Worm (Caenorhabditis elegans): Measurements from ENCODE around the gene tsp-21.

Gene tsp-21

DNA sequence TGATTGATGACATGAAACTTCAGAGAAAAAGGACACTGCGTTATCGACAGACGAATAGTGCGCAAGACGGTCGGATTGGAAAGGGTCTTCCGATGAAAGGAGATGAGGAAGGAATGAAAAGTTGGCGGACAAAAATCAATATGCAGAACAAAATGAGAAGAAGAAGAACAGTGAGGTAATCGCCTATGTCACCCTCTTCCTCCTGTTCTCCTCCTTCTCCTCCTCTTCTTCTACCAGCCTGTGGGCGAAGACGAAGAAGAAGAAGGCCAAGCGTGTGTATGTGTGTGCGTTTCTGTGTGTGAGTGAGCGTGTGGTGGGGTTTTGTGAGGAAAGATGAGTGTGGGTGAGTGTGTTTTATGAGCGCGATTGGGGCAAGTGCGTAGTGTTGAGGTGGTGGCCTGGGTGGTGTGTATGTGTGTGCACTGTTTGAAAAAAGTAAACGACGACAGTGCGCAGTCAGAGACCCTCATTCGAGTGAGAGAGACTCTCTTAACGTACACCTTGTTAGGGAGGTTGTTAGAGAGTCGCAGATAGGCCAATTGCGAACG lies at the start of gene tsp-21 (continued):
- TF ChIP-seq lin-40 (tag; optimal IDR thresholded peaks at IDR 0.05) (peak; percentile 69), tbp1 (GFP tag; optimal IDR thresholded peaks at IDR 0.05) (peak; percentile 35), hrde-1 (tag; optimal IDR thresholded peaks at IDR 0.05; ENCODE audit: borderline replicate concordance) (no peak), ama-1 (optimal IDR thresholded peaks at IDR 0.05) (no peak), ama-1 (GFP tag; optimal IDR thresholded peaks at IDR 0.05) (no peak), attf-5 (GFP tag; optimal IDR thresholded peaks at IDR 0.05) (peak; percentile 60), ztf-25 (GFP tag; IDR thresholded peaks at IDR 0.05) (no peak), F10E7.11 (tag; optimal IDR thresholded peaks at IDR 0.05) (no peak), ekl-4 (GFP tag; IDR thresholded peaks at IDR 0.05) (no peak), F57C9.4 (tag; optimal IDR thresholded peaks at IDR 0.05) (no peak), lin-35 (GFP tag; optimal IDR thresholded peaks at IDR 0.05) (peak in 1 of 3 experiments; percentile 47), snpc-4 (GFP tag; optimal IDR thresholded peaks at IDR 0.05) (no peak), snpc-4 (tag; optimal IDR thresholded peaks at IDR 0.05) (peak in 3 of 4 experiments; percentile 8 to 47 (median 40)), ztf-28 (GFP tag; IDR thresholded peaks at IDR 0.05) (no peak), hmg-20 (GFP tag; IDR thresholded peaks at IDR 0.05) (no peak), D2030.7 (GFP tag; IDR thresholded peaks at IDR 0.05) (no peak), ceh-40 (GFP tag; IDR thresholded peaks at IDR 0.05) (no peak), mxl-1 (tag; optimal IDR thresholded peaks at IDR 0.05) (no peak), Y67H2A.10 (GFP tag; conservative IDR thresholded peaks at IDR 0.05) (no peak), bed-2 (GFP tag; IDR thresholded peaks at IDR 0.05) (no peak), lsy-27 (tag; optimal IDR thresholded peaks at IDR 0.05; ENCODE audit: borderline replicate concordance, insufficient read depth) (no peak), mes-4 (tag; optimal IDR thresholded peaks at IDR 0.05) (no peak), rpc-1 (optimal IDR thresholded peaks at IDR 0.05) (no peak), rpc-1 (tag; optimal IDR thresholded peaks at IDR 0.05) (no peak), nfyb-1 (GFP tag; IDR thresholded peaks at IDR 0.05) (peak; percentile 53; the same call in 1 of the 2 replicates), tbx-9 (tag; optimal IDR thresholded peaks at IDR 0.05; ENCODE audit: borderline replicate concordance) (no peak), xnd-1 (tag; optimal IDR thresholded peaks at IDR 0.05) (no peak), F49E8.2 (tag; optimal IDR thresholded peaks at IDR 0.05; ENCODE audit: insufficient read depth) (no peak), ccch-3 (GFP tag; optimal IDR thresholded peaks at IDR 0.05) (no peak), egl-18 (GFP tag; IDR thresholded peaks at IDR 0.05) (no peak), sdz-38 (tag; optimal IDR thresholded peaks at IDR 0.05) (no peak), aptf-2 (GFP tag; conservative IDR thresholded peaks at IDR 0.05) (no peak), zim-3 (tag; optimal IDR thresholded peaks at IDR 0.05) (no peak), snpc-1.1 (tag; optimal IDR thresholded peaks at IDR 0.05; ENCODE audit: insufficient read depth) (no peak), nfya-2 (GFP tag; IDR thresholded peaks at IDR 0.05) (no peak), cebp-1 (GFP tag; IDR thresholded peaks at IDR 0.05) (peak; percentile 39; the same call in 1 of the 2 replicates), cebp-1 (tag; optimal IDR thresholded peaks at IDR 0.05) (peak; percentile 81), Y53F4B.3 (GFP tag; IDR thresholded peaks at IDR 0.05) (no peak), F55B11.4 (tag; optimal IDR thresholded peaks at IDR 0.05; ENCODE audit: borderline replicate concordance, insufficient read depth) (no peak), ztf-6 (GFP tag; IDR thresholded peaks at IDR 0.05) (no peak), efl-1 (GFP tag; optimal IDR thresholded peaks at IDR 0.05) (no peak), F33H1.4 (GFP tag; IDR thresholded peaks at IDR 0.05) (no peak), madf-3 (GFP tag; IDR thresholded peaks at IDR 0.05) (no peak), pha-4 (tag; optimal IDR thresholded peaks at IDR 0.05) (no peak), nhr-27 (tag; optimal IDR thresholded peaks at IDR 0.05) (no peak), pbrm-1 (GFP tag; IDR thresholded peaks at IDR 0.05) (0 out of 2 replicates have a peak, but pooled peaks have one; percentile 16), Y56A3A.18 (GFP tag; IDR thresholded peaks at IDR 0.05) (0 out of 2 replicates have a peak, but pooled peaks have one; percentile 30), cebp-2 (GFP tag; IDR thresholded peaks at IDR 0.05) (no peak), F52B5.7 (tag; optimal IDR thresholded peaks at IDR 0.05) (no peak)

All from whole organism, young adult.